Worm (Caenorhabditis elegans): ENCODE results near the gene C07E3.9.

Gene C07E3.9

DNA sequence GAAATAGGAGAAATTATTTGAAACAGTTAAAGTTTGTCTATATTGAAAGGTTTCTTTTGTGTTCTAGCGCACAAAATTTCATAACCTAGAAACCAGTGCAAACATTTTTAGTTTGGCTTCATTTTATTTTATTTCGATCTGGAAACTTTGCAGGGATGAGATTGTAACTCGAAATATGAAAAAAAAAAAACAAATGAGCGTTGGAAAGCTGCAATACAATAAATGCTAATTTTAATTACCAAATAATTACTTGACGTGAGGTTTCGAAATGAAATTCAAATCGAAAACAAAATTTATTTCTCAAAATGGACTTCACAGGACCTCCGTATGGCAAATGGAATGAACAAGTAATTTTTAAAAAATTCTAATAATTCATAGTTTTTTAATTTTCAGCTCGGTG lies 33.5 kb upstream of the C07E3.9 start, which contains the start of gene M02G9.4:
Gene M02G9.4 (plus strand): TSS at position 301 of the 400 bp plus-strand sequence.
- TF ChIP-seq F26F4.8 (GFP tag; conservative IDR thresholded peaks at IDR 0.05) (no peak), snpc-4 (tag; optimal IDR thresholded peaks at IDR 0.05) (no peak), dpl-1 (GFP tag; optimal IDR thresholded peaks at IDR 0.05) (no peak), lin-13 (GFP tag; optimal IDR thresholded peaks at IDR 0.05) (no peak), hmg-1.1 (GFP tag; IDR thresholded peaks at IDR 0.05) (no peak), lin-38 (GFP tag; IDR thresholded peaks at IDR 0.05) (no peak), zfp-3 (GFP tag; conservative IDR thresholded peaks at IDR 0.05) (no peak), nhr-48 (tag; optimal IDR thresholded peaks at IDR 0.05) (no peak), Y105C5A.15 (GFP tag; IDR thresholded peaks at IDR 0.05) (no peak), ctbp-1 (GFP tag; IDR thresholded peaks at IDR 0.05) (no peak), dmd-6 (GFP tag; IDR thresholded peaks at IDR 0.05) (no peak), ztf-7 (tag; optimal IDR thresholded peaks at IDR 0.05) (no peak), ama-1 (optimal IDR thresholded peaks at IDR 0.05) (no peak), nhr-28 (tag; optimal IDR thresholded peaks at IDR 0.05) (no peak), tra-1 (GFP tag; IDR thresholded peaks at IDR 0.05) (no peak), nhr-237 (tag; optimal IDR thresholded peaks at IDR 0.05) (no peak), pha-4 (GFP tag; IDR thresholded peaks at IDR 0.05) (no peak), pha-4 (tag; optimal IDR thresholded peaks at IDR 0.05) (no peak), nhr-11 (tag; optimal IDR thresholded peaks at IDR 0.05) (no peak)

DNA sequence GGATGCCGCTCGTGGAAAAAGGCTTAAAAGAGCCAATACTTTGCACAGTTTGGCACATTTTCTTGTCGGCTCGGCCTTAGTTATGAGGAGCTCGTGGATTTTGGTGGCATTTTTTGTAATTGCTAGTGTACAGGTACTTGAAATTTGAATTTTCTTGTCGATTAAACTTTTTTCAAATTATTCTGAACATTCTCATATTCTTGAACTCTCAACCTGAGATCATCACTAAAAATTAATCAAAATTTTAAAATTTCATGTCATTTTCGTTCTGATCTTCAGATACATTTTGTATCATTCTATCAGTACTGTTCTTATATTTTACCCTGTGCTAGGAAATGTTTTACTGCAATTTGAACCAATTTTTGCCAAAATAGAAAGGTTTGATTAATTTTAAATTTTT lies 29.1 kb upstream of the C07E3.9 start, which contains the start of gene idpp-4:
Gene idpp-4 (plus strand): TSS at position 51 of the 400 bp plus-strand sequence.
- TF ChIP-seq sdz-12 (GFP tag; optimal IDR thresholded peaks at IDR 0.05): no peak
- TF ChIP-seq nhr-102 (tag; optimal IDR thresholded peaks at IDR 0.05): no peak
- no peak for TF ChIP-seq F26F4.8 (GFP tag; conservative IDR thresholded peaks at IDR 0.05)
- peak in 1 of 2 experiments; percentile 93 for TF ChIP-seq unc-62 (GFP tag; optimal IDR thresholded peaks at IDR 0.05 in 1 of 2)
- no peak for TF ChIP-seq unc-62 (tag; optimal IDR thresholded peaks at IDR 0.05)
- no peak for TF ChIP-seq zip-11 (GFP tag; IDR thresholded peaks at IDR 0.05)

DNA sequence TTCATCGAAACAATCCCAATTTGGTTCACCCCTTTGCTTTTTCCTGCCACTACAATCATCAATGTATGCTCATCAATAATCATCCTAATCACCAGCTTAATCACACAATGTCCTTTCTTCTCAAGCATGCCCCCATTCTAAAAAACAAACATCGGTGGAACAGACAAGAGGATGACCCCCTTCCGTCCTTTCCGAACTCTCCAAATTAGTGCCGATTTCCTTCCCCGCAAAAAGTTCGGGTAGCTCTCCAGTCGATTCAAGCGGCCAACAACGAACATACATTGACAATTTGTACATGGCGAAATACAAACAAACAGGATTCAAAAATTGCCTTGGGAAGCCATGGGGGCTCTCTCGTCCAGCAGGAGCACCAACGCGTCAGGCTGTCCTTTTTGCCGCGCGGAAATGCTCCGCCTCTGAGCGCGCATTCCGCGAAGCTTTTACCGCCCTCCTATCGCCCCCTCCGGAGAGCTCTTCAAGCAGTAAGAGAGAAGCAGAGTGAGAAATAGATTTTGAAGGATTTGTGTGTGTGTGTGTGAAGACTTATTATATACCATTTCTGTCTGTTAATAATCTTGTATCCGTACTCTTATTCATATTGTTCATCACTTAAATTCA lies 24.8 kb upstream of the C07E3.9 start, which contains the start of gene appg-1:
Gene appg-1 (plus strand): TSS at position 427 of the 618 bp plus-strand sequence.
- no peak for TF ChIP-seq ceh-20 (GFP tag; IDR thresholded peaks at IDR 0.05)
- TF ChIP-seq set-16 (GFP tag; IDR thresholded peaks at IDR 0.05): peak; percentile 86
- no peak for TF ChIP-seq fos-1 (tag; optimal IDR thresholded peaks at IDR 0.05)
- no peak for TF ChIP-seq ceh-62 (tag; optimal IDR thresholded peaks at IDR 0.05)
- TF ChIP-seq ceh-32 (tag; optimal IDR thresholded peaks at IDR 0.05; ENCODE audit: poor library complexity): no peak
- TF ChIP-seq F10B5.3 (tag; optimal IDR thresholded peaks at IDR 0.05): no peak
- TF ChIP-seq pha-4 (GFP tag; IDR thresholded peaks at IDR 0.05): no peak
- no peak for TF ChIP-seq pha-4 (tag; optimal IDR thresholded peaks at IDR 0.05)
- TF ChIP-seq ZK337.2 (GFP tag; IDR thresholded peaks at IDR 0.05): no peak
- TF ChIP-seq Y5F2A.4 (GFP tag; optimal IDR thresholded peaks at IDR 0.05): no peak
- TF ChIP-seq ZK546.5 (tag; optimal IDR thresholded peaks at IDR 0.05): no peak
- TF ChIP-seq saeg-2 (GFP tag; IDR thresholded peaks at IDR 0.05): no peak
- TF ChIP-seq F26F4.8 (GFP tag; conservative IDR thresholded peaks at IDR 0.05): 0 out of 2 replicates have a peak, but pooled peaks have one; percentile 5
- TF ChIP-seq dmd-6 (GFP tag; IDR thresholded peaks at IDR 0.05): no peak
- TF ChIP-seq aha-1 (tag): peak; percentile 91
- TF ChIP-seq mxl-2 (GFP tag; conservative IDR thresholded peaks at IDR 0.05): no peak
- TF ChIP-seq cey-2 (tag; optimal IDR thresholded peaks at IDR 0.05; ENCODE audit: borderline replicate concordance, insufficient read depth): no peak
- no peak for TF ChIP-seq aly-2 (tag; optimal IDR thresholded peaks at IDR 0.05)
- 0 out of 2 replicates have a peak, but pooled peaks have one; percentile 34 for TF ChIP-seq dmd-8 (GFP tag; IDR thresholded peaks at IDR 0.05)
- no peak for TF ChIP-seq php-3 (GFP tag; IDR thresholded peaks at IDR 0.05)
- no peak for TF ChIP-seq T26A8.4 (GFP tag; IDR thresholded peaks at IDR 0.05)
- no peak for TF ChIP-seq ctbp-1 (GFP tag; IDR thresholded peaks at IDR 0.05)
- TF ChIP-seq lin-13 (GFP tag; optimal IDR thresholded peaks at IDR 0.05): no peak
- no peak for TF ChIP-seq D1046.2 (GFP tag; IDR thresholded peaks at IDR 0.05)
- TF ChIP-seq hlh-11 (tag; optimal IDR thresholded peaks at IDR 0.05): no peak
- TF ChIP-seq ces-1 (GFP tag; optimal IDR thresholded peaks at IDR 0.05): no peak
- no peak for TF ChIP-seq attf-4 (tag; optimal IDR thresholded peaks at IDR 0.05)
- TF ChIP-seq sdz-12 (GFP tag; optimal IDR thresholded peaks at IDR 0.05): no peak
- TF ChIP-seq spr-3 (GFP tag; optimal IDR thresholded peaks at IDR 0.05): peak; percentile 3
- no peak for TF ChIP-seq ama-1 (optimal IDR thresholded peaks at IDR 0.05)
- TF ChIP-seq madf-9 (GFP tag; conservative IDR thresholded peaks at IDR 0.05): 0 out of 2 replicates have a peak, but pooled peaks have one; percentile 6
